Worm (Caenorhabditis elegans) whole organism, L1 larva: ENCODE measurements around the gene prx-14.

ENCODE experiments used
- C04F5.9 ChIP-seq: sonication (generic microtip); optimal IDR thresholded peaks from 2 replicates; lab custom pipeline; 2016; ENCODE audit warnings: missing genetic modification characterization, missing compliant biosample characterization
- C16A3.4 ChIP-seq: fragments of 150-350 bp; optimal IDR thresholded peaks from 2 replicates; lab custom pipeline; 2014; ENCODE audit warnings: missing biosample characterization, missing genetic modification characterization
- F16B12.6 ChIP-seq: fragments of 150-350 bp; optimal IDR thresholded peaks from 2 replicates; lab custom pipeline; 2014; ENCODE audit warnings: missing biosample characterization, missing genetic modification characterization
- aha-1 ChIP-seq: fragments of 150-350 bp; optimal IDR thresholded peaks from 2 replicates; lab custom pipeline; 2014; ENCODE audit warnings: missing biosample characterization, missing genetic modification characterization
- aly-2 ChIP-seq: fragments of 150-350 bp; optimal IDR thresholded peaks from 2 replicates; lab custom pipeline; 2014; ENCODE audit warnings: missing biosample characterization, missing genetic modification characterization
- ama-1 ChIP-seq: fragments of 150-350 bp; optimal IDR thresholded peaks from 2 replicates; lab custom pipeline; 2014
- blmp-1 ChIP-seq: fragments of 150-350 bp; optimal IDR thresholded peaks from 2 replicates; lab custom pipeline; 2014; ENCODE audit warnings: missing biosample characterization, missing genetic modification characterization
- ceh-8 ChIP-seq: fragments of 200-800 bp; sonication (Bioruptor generic); optimal IDR thresholded peaks from 2 replicates; lab custom pipeline; 2018; ENCODE audit warnings: mild to moderate bottlenecking, missing genetic modification characterization, moderate library complexity, missing compliant biosample characterization
- dpl-1 ChIP-seq, 3 experiments: fragments of 150-350 bp in 2 of 3; sonication (generic microtip) in 1 of 3; optimal IDR thresholded peaks; 2 replicates each; lab custom pipeline; 2014 to 2017; ENCODE audit warnings: missing biosample characterization in 3 of 3, missing genetic modification characterization in 3 of 3, missing genetic modification reagents in 3 of 3
- dsc-1 ChIP-seq: sonication (generic microtip); optimal IDR thresholded peaks from 2 replicates; lab custom pipeline; 2016; ENCODE audit warnings: mild to moderate bottlenecking, missing genetic modification characterization, missing compliant biosample characterization
- efl-1 ChIP-seq, 4 experiments: fragments of 150-350 bp; optimal IDR thresholded peaks in 3 of 4; peaks in 1 of 4; 1 replicate in 1 of 4; 2 replicates in 3 of 4; lab custom pipeline; 2014; ENCODE audit warnings: missing biosample characterization in 2 of 4, missing genetic modification characterization in 2 of 4, missing genetic modification reagents in 2 of 4
- egl-13 ChIP-seq: sonication (generic microtip); optimal IDR thresholded peaks from 2 replicates; lab custom pipeline; 2016; ENCODE audit warnings: missing genotype, missing genetic modification reagents, missing genetic modification characterization, missing compliant biosample characterization
- elt-2 ChIP-seq: sonication (generic microtip); optimal IDR thresholded peaks from 2 replicates; lab custom pipeline; 2016; ENCODE audit warnings: missing genetic modification characterization, mild to moderate bottlenecking, inconsistent platforms, missing compliant biosample characterization, missing genetic modification reagents
- elt-3 ChIP-seq, 6 experiments: fragments of 150-350 bp in 1 of 6; sonication (generic microtip); optimal IDR thresholded peaks; 2 replicates each; lab custom pipeline; 2017 to 2018; ENCODE audit warnings: missing biosample characterization in 6 of 6, missing genetic modification characterization in 6 of 6, inconsistent platforms in 1 of 6
- fkh-10 ChIP-seq: sonication (generic microtip); optimal IDR thresholded peaks from 2 replicates; lab custom pipeline; 2017; ENCODE audit warnings: missing biosample characterization, missing genetic modification reagents, missing genetic modification characterization
- fkh-4 ChIP-seq: sonication (generic microtip); optimal IDR thresholded peaks from 2 replicates; lab custom pipeline; 2016; ENCODE audit warnings: missing compliant biosample characterization, missing genetic modification characterization, borderline replicate concordance
- fos-1 ChIP-seq: fragments of 150-350 bp; optimal IDR thresholded peaks from 2 replicates; lab custom pipeline; 2014; ENCODE audit warnings: missing biosample characterization, missing genetic modification characterization
- grh-1 ChIP-seq: fragments of 200-800 bp; sonication (Bioruptor generic); IDR thresholded peaks from 2 replicates; pipeline ENCODE4 v1.3.6; 2022; ENCODE audit warnings: missing genetic modification reagents, missing genetic modification characterization, missing compliant biosample characterization
- hpl-2 ChIP-seq: fragments of 150-350 bp; optimal IDR thresholded peaks from 2 replicates; lab custom pipeline; 2014; ENCODE audit warnings: missing biosample characterization, missing genetic modification reagents, missing genetic modification characterization
- irx-1 ChIP-seq: sonication (generic microtip); optimal IDR thresholded peaks from 2 replicates; lab custom pipeline; 2016; ENCODE audit warnings: missing genetic modification characterization, missing compliant biosample characterization
- isw-1 ChIP-seq: fragments of 200-800 bp; sonication (Bioruptor generic); IDR thresholded peaks from 2 replicates; pipeline ENCODE4 v1.3.6; 2022; ENCODE audit warnings: missing genetic modification characterization, missing compliant biosample characterization
- jun-1 ChIP-seq: fragments of 150-350 bp; optimal IDR thresholded peaks from 2 replicates; lab custom pipeline; 2014; ENCODE audit warnings: missing biosample characterization, missing genetic modification reagents, missing genetic modification characterization
- lin-13 ChIP-seq: fragments of 150-350 bp; optimal IDR thresholded peaks from 2 replicates; lab custom pipeline; 2014; ENCODE audit warnings: missing biosample characterization, missing genetic modification reagents, missing genetic modification characterization
- lin-14 ChIP-seq: fragments of 200-800 bp; sonication (Bioruptor generic); optimal IDR thresholded peaks from 2 replicates; lab custom pipeline; 2018; ENCODE audit warnings: mild to moderate bottlenecking, missing genetic modification characterization, moderate library complexity, missing compliant biosample characterization
- lin-15B ChIP-seq: fragments of 150-350 bp; sonication (generic microtip); optimal IDR thresholded peaks from 3 replicates; lab custom pipeline; 2014; ENCODE audit warnings: missing biosample characterization, missing genetic modification characterization
- lin-35 ChIP-seq, 2 experiments: fragments of 150-350 bp; optimal IDR thresholded peaks; 2 replicates each; lab custom pipeline; 2014; ENCODE audit warnings: missing biosample characterization in 2 of 2, missing genetic modification characterization in 2 of 2, missing genetic modification reagents in 2 of 2
- lin-39 ChIP-seq: fragments of 150-350 bp; optimal IDR thresholded peaks from 2 replicates; lab custom pipeline; 2014; ENCODE audit warnings: missing biosample characterization, missing genetic modification reagents, missing genetic modification characterization
- lir-3 ChIP-seq: sonication (generic microtip); optimal IDR thresholded peaks from 2 replicates; lab custom pipeline; 2016; ENCODE audit warnings: mild to moderate bottlenecking, missing genetic modification characterization, moderate library complexity, missing compliant biosample characterization; ENCODE audit not compliant: poor library complexity
- lsy-2 ChIP-seq, 2 experiments: fragments of 150-350 bp; optimal IDR thresholded peaks; 2 replicates each; lab custom pipeline; 2014; ENCODE audit warnings: missing biosample characterization in 2 of 2, missing genetic modification characterization in 2 of 2
- mab-9 ChIP-seq: fragments of 200-800 bp; sonication (Bioruptor generic); IDR thresholded peaks from 2 replicates; pipeline ENCODE4 v1.3.6; 2022; ENCODE audit warnings: missing genetic modification reagents, missing genetic modification characterization, missing compliant biosample characterization
- mdl-1 ChIP-seq, 2 experiments: fragments of 150-350 bp; optimal IDR thresholded peaks; 2 replicates each; lab custom pipeline; 2014 to 2017; ENCODE audit warnings: missing biosample characterization in 2 of 2, missing genetic modification characterization in 2 of 2, inconsistent platforms in 1 of 2
- mep-1 ChIP-seq: fragments of 150-350 bp; optimal IDR thresholded peaks from 2 replicates; lab custom pipeline; 2014; ENCODE audit warnings: missing biosample characterization, missing genetic modification characterization
- nhr-19 ChIP-seq: fragments of 200-800 bp; sonication (Bioruptor generic); conservative IDR thresholded peaks from 2 replicates; pipeline ENCODE4 v1.3.6; 2022; ENCODE audit warnings: missing genetic modification characterization, missing compliant biosample characterization
- nhr-20 ChIP-seq: sonication (generic microtip); optimal IDR thresholded peaks from 2 replicates; lab custom pipeline; 2016; ENCODE audit warnings: mild to moderate bottlenecking, missing genetic modification characterization, missing compliant biosample characterization
- nhr-71 ChIP-seq: sonication (generic microtip); optimal IDR thresholded peaks from 2 replicates; lab custom pipeline; 2016; ENCODE audit warnings: mild to moderate bottlenecking, missing genetic modification characterization, moderate library complexity, missing compliant biosample characterization
- nhr-85 ChIP-seq: sonication (generic microtip); peaks from one replicate; lab custom pipeline; 2016; ENCODE audit warnings: missing genetic modification characterization, inconsistent platforms, missing compliant biosample characterization
- pax-3 ChIP-seq: fragments of 200-800 bp; sonication (Bioruptor generic); optimal IDR thresholded peaks from 2 replicates; lab custom pipeline; 2018; ENCODE audit warnings: mild to moderate bottlenecking, missing genetic modification characterization, moderate library complexity, missing compliant biosample characterization
- rnt-1 ChIP-seq: sonication (generic microtip); optimal IDR thresholded peaks from 2 replicates; lab custom pipeline; 2016; ENCODE audit warnings: mild to moderate bottlenecking, missing genetic modification characterization, moderate library complexity, missing compliant biosample characterization
- snpc-4 ChIP-seq: fragments of 150-350 bp; optimal IDR thresholded peaks from 2 replicates; lab custom pipeline; 2014; ENCODE audit warnings: missing biosample characterization, missing genetic modification characterization
- snu-23 ChIP-seq: sonication (generic microtip); optimal IDR thresholded peaks from 2 replicates; lab custom pipeline; 2016; ENCODE audit warnings: missing genetic modification characterization, missing compliant biosample characterization
- sox-4 ChIP-seq: sonication (generic microtip); optimal IDR thresholded peaks from 2 replicates; lab custom pipeline; 2016; ENCODE audit warnings: missing genetic modification characterization, missing compliant biosample characterization
- sup-37 ChIP-seq: fragments of 200-800 bp; sonication (Bioruptor generic); optimal IDR thresholded peaks from 2 replicates; lab custom pipeline; 2018; ENCODE audit warnings: mild to moderate bottlenecking, missing genetic modification characterization, missing compliant biosample characterization
- swsn-7 ChIP-seq: sonication (generic microtip); optimal IDR thresholded peaks from 2 replicates; lab custom pipeline; 2016; ENCODE audit warnings: missing genetic modification characterization, missing compliant biosample characterization
- tbx-2 ChIP-seq: sonication (generic microtip); optimal IDR thresholded peaks from 2 replicates; lab custom pipeline; 2016; ENCODE audit warnings: missing genetic modification characterization, missing compliant biosample characterization
- unc-130 ChIP-seq: fragments of 150-350 bp; optimal IDR thresholded peaks from 2 replicates; lab custom pipeline; 2017; ENCODE audit warnings: missing biosample characterization, missing genetic modification characterization, inconsistent platforms
- unc-86 ChIP-seq: sonication (generic microtip); optimal IDR thresholded peaks from 2 replicates; lab custom pipeline; 2016; ENCODE audit warnings: missing genetic modification characterization, missing compliant biosample characterization
- unc-98 ChIP-seq: fragments of 200-800 bp; sonication (Bioruptor generic); IDR thresholded peaks from 2 replicates; pipeline ENCODE4 v1.3.6; 2022; ENCODE audit warnings: missing genetic modification characterization, missing compliant biosample characterization
- zag-1 ChIP-seq: fragments of 150-350 bp; optimal IDR thresholded peaks from 2 replicates; lab custom pipeline; 2014; ENCODE audit warnings: missing biosample characterization, missing genetic modification characterization
- zip-4 ChIP-seq: fragments of 200-800 bp; sonication (Bioruptor generic); optimal IDR thresholded peaks from 2 replicates; lab custom pipeline; 2018; ENCODE audit warnings: mild to moderate bottlenecking, missing genetic modification characterization, moderate library complexity, missing compliant biosample characterization
- ztf-11 ChIP-seq, 2 experiments: sonication (generic microtip); optimal IDR thresholded peaks; 2 replicates each; lab custom pipeline; 2016 to 2017; ENCODE audit warnings: missing genetic modification characterization in 2 of 2, missing biosample characterization in 1 of 2, missing compliant biosample characterization in 1 of 2
- ztf-4 ChIP-seq: fragments of 150-350 bp; optimal IDR thresholded peaks from 2 replicates; lab custom pipeline; 2014; ENCODE audit warnings: missing biosample characterization, missing genetic modification characterization

prx-14 gene

DNA sequence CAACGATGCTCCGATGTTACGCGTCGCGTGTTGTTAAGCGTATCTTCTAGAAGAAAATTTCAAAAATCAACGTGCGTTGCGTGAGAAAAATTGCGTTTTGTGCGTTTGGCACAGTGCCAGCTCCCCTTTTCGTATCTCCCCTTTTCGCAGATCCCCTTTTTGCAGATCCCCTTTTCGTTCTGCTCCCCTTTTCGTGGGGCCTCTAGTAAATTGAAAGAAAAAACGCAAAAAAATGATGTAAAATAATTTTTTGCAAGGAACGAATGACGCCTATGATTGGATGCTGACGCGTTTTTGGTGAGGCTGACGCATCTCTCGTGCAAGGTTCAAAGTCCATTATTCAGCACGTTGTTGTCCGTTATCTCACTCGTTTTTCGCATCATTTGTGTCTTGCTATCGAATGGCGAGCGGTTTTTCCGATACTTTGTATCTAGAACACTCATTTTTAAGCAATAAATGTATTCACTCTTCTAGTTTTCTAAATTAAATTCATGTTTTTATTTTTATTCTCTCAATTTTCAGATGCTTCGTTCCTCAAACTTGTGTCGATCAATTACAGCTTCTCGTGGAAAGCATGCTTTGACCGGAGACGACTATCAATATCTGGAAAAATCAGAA is 3.7 kb upstream of the prx-14 start, which contains the start of gene cpt-2:
TSS of gene cpt-2 (plus strand) at position 523 of the 618 bp plus-strand sequence.
- TF ChIP-seq aha-1 (tag; lab: Kevin White, UChicago) (peak; percentile 16), nhr-85 (tag; lab: Kevin White, UChicago) (peak; percentile 88), egl-13 (tag; lab: Kevin White, UChicago) (peak; percentile 77), C04F5.9 (peak; percentile 58), rnt-1 (peak; percentile 93), fkh-4 (tag; lab: Kevin White, UChicago) (peak; percentile 49), snpc-4 (tag; lab: Kevin White, UChicago) (peak; percentile 79), zag-1 (peak; percentile 80), tbx-2 (tag; lab: Kevin White, UChicago) (peak; percentile 91), ztf-4 (tag; lab: Kevin White, UChicago) (peak; percentile 64), dsc-1 (tag; lab: Kevin White, UChicago) (peak; percentile 91), fos-1 (tag; lab: Kevin White, UChicago) (peak; percentile 77), lsy-2 (tag; optimal IDR thresholded peaks at IDR 0.05; lab: Kevin White, UChicago) (peak; percentile 90 to 93), aly-2 (tag; lab: Kevin White, UChicago) (peak; percentile 54), ceh-8 (GFP tag; lab: Kevin White, UChicago) (peak; percentile 91), nhr-19 (GFP tag; lab: Robert Waterston, UW) (peak; percentile 95), fkh-10 (peak; percentile 75), elt-2 (tag; lab: Kevin White, UChicago) (peak; percentile 88), swsn-7 (tag; lab: Kevin White, UChicago) (peak; percentile 91), jun-1 (peak; percentile 85), grh-1 (GFP tag; lab: Robert Waterston, UW) (peak; percentile 89), lin-14 (GFP tag; lab: Kevin White, UChicago) (peak; percentile 85), lin-15B (tag; lab: Kevin White, UChicago) (peak; percentile 81), ama-1 (lab: Kevin White, UChicago) (peak; percentile 37), lin-35 (GFP tag; optimal IDR thresholded peaks at IDR 0.05; lab: Kevin White, UChicago) (peak; percentile 83 to 90), dpl-1 (GFP tag; optimal IDR thresholded peaks at IDR 0.05; lab: Kevin White, UChicago) (peak; percentile 67 to 82 (median 81)), lir-3 (peak; percentile 81), pax-3 (peak; percentile 72), efl-1 (optimal IDR thresholded peaks at IDR 0.05; lab: Kevin White, UChicago) (peak; percentile 81 to 86), efl-1 (GFP tag; optimal IDR thresholded peaks at IDR 0.05 in 1 of 2; lab: Kevin White, UChicago) (peak; percentile 80 to 98), lin-13 (GFP tag; lab: Kevin White, UChicago) (peak; percentile 84), unc-86 (tag; lab: Kevin White, UChicago) (peak; percentile 85), F16B12.6 (peak; percentile 53), unc-130 (tag; lab: Kevin White, UChicago) (peak; percentile 94), snu-23 (GFP tag; lab: Kevin White, UChicago) (peak; percentile 93), ztf-11 (tag; optimal IDR thresholded peaks at IDR 0.05; lab: Kevin White, UChicago) (peak in 1 of 2 experiments; percentile 69), blmp-1 (peak; percentile 56), lin-39 (tag; lab: Kevin White, UChicago) (peak; percentile 86), mab-9 (peak; percentile 89), irx-1 (tag; lab: Kevin White, UChicago) (peak; percentile 87), isw-1 (peak; percentile 92), zip-4 (peak; percentile 49), mep-1 (tag; lab: Kevin White, UChicago) (peak; percentile 91), unc-98 (GFP tag; lab: Robert Waterston, UW) (peak; percentile 76), sup-37 (GFP tag; lab: Kevin White, UChicago) (peak; percentile 46), nhr-71 (peak; percentile 94), elt-3 (tag; optimal IDR thresholded peaks at IDR 0.05; lab: Kevin White, UChicago) (peak in 3 of 6 experiments; percentile 7 to 82 (median 79)), hpl-2 (peak; percentile 66), mdl-1 (tag; optimal IDR thresholded peaks at IDR 0.05; lab: Kevin White, UChicago) (peak in 1 of 2 experiments; percentile 86), nhr-20 (tag; lab: Kevin White, UChicago) (peak; percentile 92), C16A3.4 (tag; lab: Kevin White, UChicago) (peak; percentile 74), sox-4 (peak; percentile 75)
